Fruit fly (Drosophila melanogaster) whole organism, embryonic: Measurements from ENCODE around the gene trio.

Source experiments
- CG10209 ChIP-seq: fragments of 200-800 bp; sonication (Bioruptor generic); optimal IDR thresholded peaks from 3 replicates; lab custom pipeline; 2017; ENCODE audit warnings: missing biosample characterization, mild to moderate bottlenecking, missing genetic modification characterization, missing genetic modification reagents
- CG10565 ChIP-seq: fragments of 200-800 bp; sonication (Bioruptor generic); optimal IDR thresholded peaks from 3 replicates; lab custom pipeline; 2016; ENCODE audit warnings: missing biosample characterization, mild to moderate bottlenecking, missing genetic modification characterization
- CG10979 ChIP-seq: fragments of 200-800 bp; sonication (Bioruptor generic); optimal IDR thresholded peaks from 2 replicates; lab custom pipeline; 2018; ENCODE audit warnings: missing biosample characterization, mild to moderate bottlenecking, missing genetic modification characterization, moderate library complexity
- CG11247 ChIP-seq: fragments of 200-800 bp; sonication (Bioruptor generic); IDR thresholded peaks from 2 replicates; pipeline ENCODE4 v1.3.6; 2022; ENCODE audit warnings: missing biosample characterization, missing genetic modification characterization
- CG12071 ChIP-seq: fragments of 200-800 bp; sonication (Bioruptor generic); optimal IDR thresholded peaks from 3 replicates; lab custom pipeline; 2018; ENCODE audit warnings: missing biosample characterization, mild to moderate bottlenecking, missing genetic modification characterization
- CG15479 ChIP-seq: fragments of 200-800 bp; sonication (Bioruptor generic); optimal IDR thresholded peaks from 3 replicates; lab custom pipeline; 2019; ENCODE audit warnings: missing biosample characterization, mild to moderate bottlenecking, missing genetic modification characterization, moderate library complexity
- CG15696 ChIP-seq: fragments of 200-800 bp; sonication (Bioruptor generic); optimal IDR thresholded peaks from 2 replicates; lab custom pipeline; 2019; ENCODE audit warnings: missing biosample characterization, mild to moderate bottlenecking, missing genetic modification characterization, moderate library complexity
- CG1832 ChIP-seq: fragments of 200-800 bp; sonication (Bioruptor generic); optimal IDR thresholded peaks from 2 replicates; lab custom pipeline; 2017; ENCODE audit warnings: missing biosample characterization, mild to moderate bottlenecking, missing genetic modification characterization, inconsistent platforms
- CG31365 ChIP-seq: fragments of 200-800 bp; sonication (Bioruptor generic); optimal IDR thresholded peaks from 2 replicates; lab custom pipeline; 2018; ENCODE audit warnings: missing biosample characterization, mild to moderate bottlenecking, missing genetic modification characterization
- CG31441 ChIP-seq: fragments of 200-800 bp; sonication (Bioruptor generic); IDR thresholded peaks from 2 replicates; pipeline ENCODE4 v1.3.6; 2022; ENCODE audit warnings: missing biosample characterization, missing genetic modification characterization
- CG32767 ChIP-seq: fragments of 200-800 bp; sonication (Bioruptor generic); IDR thresholded peaks from 2 replicates; pipeline ENCODE4 v1.3.6; 2022; ENCODE audit warnings: missing biosample characterization, missing genetic modification characterization
- CG32772 ChIP-seq: fragments of 200-800 bp; sonication (Bioruptor generic); IDR thresholded peaks from 2 replicates; pipeline ENCODE4 v1.3.6; 2022; ENCODE audit warnings: missing biosample characterization, missing genetic modification characterization
- CG33213 ChIP-seq: fragments of 200-800 bp; sonication (Bioruptor generic); optimal IDR thresholded peaks from 3 replicates; lab custom pipeline; 2016; ENCODE audit warnings: missing biosample characterization, missing genetic modification characterization
- CG42726 ChIP-seq: fragments of 200-800 bp; sonication (Bioruptor generic); IDR thresholded peaks from 2 replicates; pipeline ENCODE4 v1.3.6; 2022; ENCODE audit warnings: missing biosample characterization, missing genetic modification characterization; ENCODE audit not compliant: partially characterized antibody
- CG4282 ChIP-seq: fragments of 200-800 bp; sonication (Bioruptor generic); optimal IDR thresholded peaks from 2 replicates; lab custom pipeline; 2016; ENCODE audit warnings: missing biosample characterization, missing genetic modification characterization
- CG4854 ChIP-seq: fragments of 200-800 bp; sonication (Bioruptor generic); optimal IDR thresholded peaks from 2 replicates; lab custom pipeline; 2016; ENCODE audit warnings: missing biosample characterization, missing genetic modification characterization, inconsistent platforms
- CG5953 ChIP-seq: fragments of 200-800 bp; sonication (Bioruptor generic); IDR thresholded peaks from 2 replicates; pipeline ENCODE4 v1.3.6; 2022; ENCODE audit warnings: missing biosample characterization, missing genetic modification characterization
- CG7357 ChIP-seq: fragments of 200-800 bp; sonication (Bioruptor generic); IDR thresholded peaks from 3 replicates; pipeline ENCODE4 v1.3.6; 2022; ENCODE audit warnings: missing biosample characterization, missing genetic modification characterization
- CG8089 ChIP-seq: fragments of 200-800 bp; sonication (Bioruptor generic); optimal IDR thresholded peaks from 3 replicates; lab custom pipeline; 2016; ENCODE audit warnings: missing biosample characterization, missing genetic modification characterization
- CG8478 ChIP-seq: fragments of >200 bp; optimal IDR thresholded peaks from 2 replicates; lab custom pipeline; 2018
- D19A ChIP-seq: fragments of 200-800 bp; optimal IDR thresholded peaks from 3 replicates; lab custom pipeline; 2019; ENCODE audit warnings: missing biosample characterization, mild to moderate bottlenecking, missing genetic modification characterization, moderate library complexity
- D19B ChIP-seq: fragments of 200-800 bp; sonication (Bioruptor generic); optimal IDR thresholded peaks from 2 replicates; lab custom pipeline; 2017; ENCODE audit warnings: missing biosample characterization, mild to moderate bottlenecking, missing genetic modification characterization
- Dbx ChIP-seq: fragments of 200-800 bp; sonication (Bioruptor generic); IDR thresholded peaks from 3 replicates; pipeline ENCODE4 v1.3.6; 2022; ENCODE audit warnings: missing biosample characterization, missing genetic modification characterization
- Dip3 ChIP-seq: fragments of 200-800 bp; sonication (Bioruptor generic); optimal IDR thresholded peaks from 3 replicates; lab custom pipeline; 2016; ENCODE audit warnings: missing biosample characterization, missing genetic modification characterization
- Drgx ChIP-seq: fragments of 200-800 bp; sonication (Bioruptor generic); IDR thresholded peaks from 2 replicates; pipeline ENCODE4 v1.3.6; 2022; ENCODE audit warnings: missing biosample characterization, missing genetic modification characterization
- E2f2 ChIP-seq: fragments of 200-800 bp; sonication (Bioruptor generic); IDR thresholded peaks from 2 replicates; pipeline ENCODE4 v1.3.6; 2022; ENCODE audit warnings: missing biosample characterization, missing genetic modification characterization
- Elba2 ChIP-seq: fragments of 200-800 bp; sonication (Bioruptor generic); optimal IDR thresholded peaks from 3 replicates; lab custom pipeline; 2016; ENCODE audit warnings: missing biosample characterization, missing genetic modification characterization
- Ets65A ChIP-seq: fragments of 200-800 bp; sonication (Bioruptor generic); peaks from one replicate; lab custom pipeline; 2016; ENCODE audit warnings: missing biosample characterization, missing genetic modification characterization
- HmgZ ChIP-seq: fragments of 200-800 bp; sonication (Bioruptor generic); optimal IDR thresholded peaks from 2 replicates; lab custom pipeline; 2018; ENCODE audit warnings: missing biosample characterization, mild to moderate bottlenecking, missing genetic modification characterization
- Hmx ChIP-seq: fragments of 200-800 bp; sonication (Bioruptor generic); optimal IDR thresholded peaks from 2 replicates; lab custom pipeline; 2016; ENCODE audit warnings: missing biosample characterization, missing genetic modification characterization
- MESR4 ChIP-seq: fragments of 200-800 bp; sonication (Bioruptor generic); optimal IDR thresholded peaks from 2 replicates; lab custom pipeline; 2018; ENCODE audit warnings: missing biosample characterization, mild to moderate bottlenecking, missing genetic modification characterization, moderate library complexity
- Med ChIP-seq: fragments of 200-800 bp; sonication (Bioruptor generic); peaks from one replicate; lab custom pipeline; 2016; ENCODE audit warnings: missing biosample characterization, missing genetic modification characterization, mild to moderate bottlenecking, inconsistent platforms, moderate library complexity
- Nf-YA ChIP-seq: fragments of 200-800 bp; sonication (Bioruptor generic); IDR thresholded peaks from 2 replicates; pipeline ENCODE4 v1.3.6; 2022; ENCODE audit warnings: missing biosample characterization, missing genetic modification characterization
- Pdp1 ChIP-seq, 2 experiments: fragments of 200-800 bp; sonication (Bioruptor generic); optimal IDR thresholded peaks; 3 replicates each; lab custom pipeline; 2016; ENCODE audit warnings: missing biosample characterization in 2 of 2, missing genetic modification characterization in 2 of 2, mild to moderate bottlenecking in 1 of 2, moderate library complexity in 1 of 2
- Six4 ChIP-seq: fragments of 200-800 bp; sonication (Bioruptor generic); optimal IDR thresholded peaks from 2 replicates; lab custom pipeline; 2016; ENCODE audit warnings: missing biosample characterization, missing genetic modification characterization
- Stat92E ChIP-seq, 3 experiments: fragments of >200 bp in 2 of 3; fragments of 200-800 bp in 1 of 3; sonication (Bioruptor generic) in 1 of 3; optimal IDR thresholded peaks; 2 replicates each; lab custom pipeline; 2017 to 2019; ENCODE audit warnings: missing biosample characterization in 3 of 3, missing genetic modification characterization in 3 of 3, mild to moderate bottlenecking in 1 of 3, moderate library complexity in 1 of 3
- TFAM ChIP-seq: fragments of 200-800 bp; sonication (Bioruptor generic); optimal IDR thresholded peaks from 2 replicates; lab custom pipeline; 2017; ENCODE audit warnings: missing biosample characterization, missing genetic modification characterization, inconsistent platforms
- ac ChIP-seq: fragments of 200-800 bp; sonication (Bioruptor generic); optimal IDR thresholded peaks from 3 replicates; lab custom pipeline; 2017; ENCODE audit warnings: missing biosample characterization, mild to moderate bottlenecking, missing genetic modification characterization
- az2 ChIP-seq: fragments of 200-800 bp; sonication (Bioruptor generic); optimal IDR thresholded peaks from 3 replicates; lab custom pipeline; 2016; ENCODE audit warnings: missing biosample characterization, missing genetic modification characterization
- bsh ChIP-seq, 2 experiments: fragments of 200-800 bp; sonication (Bioruptor generic); optimal IDR thresholded peaks; 2 replicates each; lab custom pipeline; 2017 to 2018; ENCODE audit warnings: mild to moderate bottlenecking in 2 of 2, missing biosample characterization in 2 of 2, missing genetic modification characterization in 2 of 2, moderate library complexity in 1 of 2
- cg ChIP-seq: fragments of 200-800 bp; sonication (Bioruptor generic); optimal IDR thresholded peaks from 3 replicates; lab custom pipeline; 2019; ENCODE audit warnings: missing biosample characterization, mild to moderate bottlenecking, missing genetic modification characterization, moderate library complexity
- chinmo ChIP-seq: fragments of 200-800 bp; sonication (Bioruptor generic); IDR thresholded peaks from 4 replicates; pipeline ENCODE4 v1.3.6; 2022; ENCODE audit warnings: missing biosample characterization, missing genetic modification characterization; ENCODE audit not compliant: partially characterized antibody
- chm ChIP-seq: fragments of 200-800 bp; sonication (Bioruptor generic); IDR thresholded peaks from 2 replicates; pipeline ENCODE4 v1.3.6; 2022; ENCODE audit warnings: missing biosample characterization, missing genetic modification characterization
- ewg ChIP-seq: fragments of 200-800 bp; sonication (Bioruptor generic); optimal IDR thresholded peaks from 3 replicates; lab custom pipeline; 2017; ENCODE audit warnings: mild to moderate bottlenecking, missing biosample characterization, missing genetic modification reagents, missing genetic modification characterization
- ham ChIP-seq: fragments of 200-800 bp; sonication (Bioruptor generic); IDR thresholded peaks from 2 replicates; pipeline ENCODE4 v1.3.6; 2022; ENCODE audit warnings: missing biosample characterization, missing genetic modification characterization
- luna ChIP-seq: fragments of 200-800 bp; sonication (Bioruptor generic); optimal IDR thresholded peaks from 2 replicates; lab custom pipeline; 2016; ENCODE audit warnings: missing biosample characterization, missing genetic modification characterization
- pb ChIP-seq: fragments of 200-800 bp; sonication (Bioruptor generic); optimal IDR thresholded peaks from 3 replicates; lab custom pipeline; 2016; ENCODE audit warnings: missing biosample characterization, missing genetic modification characterization
- pros ChIP-seq: fragments of 200-800 bp; sonication (Bioruptor generic); optimal IDR thresholded peaks from 3 replicates; lab custom pipeline; 2019; ENCODE audit warnings: missing biosample characterization, mild to moderate bottlenecking, missing genetic modification characterization, moderate library complexity
- sim ChIP-seq: fragments of 200-800 bp; sonication (Bioruptor generic); IDR thresholded peaks from 2 replicates; pipeline ENCODE4 v1.3.6; 2022; ENCODE audit warnings: missing biosample characterization, missing genetic modification characterization
- ttk ChIP-seq: fragments of 200-800 bp; sonication (Bioruptor generic); IDR thresholded peaks from 2 replicates; pipeline ENCODE4 v2.1.2; 2022; ENCODE audit warnings: missing biosample characterization, missing genetic modification characterization

Gene trio

DNA sequence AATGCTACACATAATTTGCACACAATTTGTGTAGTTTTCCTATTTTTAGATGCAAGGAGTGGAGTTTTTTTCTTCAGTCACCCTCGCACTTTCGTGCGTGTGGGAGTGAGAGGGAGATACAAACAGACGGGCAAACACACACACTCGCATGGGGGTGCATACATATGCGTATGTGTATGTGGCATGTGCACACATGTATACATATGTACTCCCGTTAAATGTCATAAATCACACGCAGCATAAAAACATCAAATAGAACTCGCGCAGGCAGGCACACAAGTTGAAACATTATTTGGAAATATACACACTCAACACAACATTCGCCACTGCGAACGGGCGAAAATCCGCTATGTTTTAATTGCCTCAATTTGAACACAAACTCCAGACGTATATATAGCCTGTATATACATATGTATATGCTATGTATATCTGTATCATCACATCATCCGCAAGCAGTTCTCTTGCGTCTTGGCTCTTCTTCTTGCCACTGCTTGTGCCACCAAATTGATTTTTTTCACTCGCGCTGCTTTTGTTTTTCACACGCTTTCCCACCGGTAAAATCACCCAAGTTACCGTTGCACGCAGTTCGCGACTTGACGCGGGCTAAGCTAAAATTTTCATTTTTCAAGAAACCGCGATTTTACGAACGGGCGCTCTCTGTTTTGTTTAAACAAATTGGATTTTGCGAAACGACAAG, at the start of gene trio, which contains the start of gene CG9205:
trio (minus strand) TSS at position 686 of the 697 bp plus-strand sequence.
CG9205 (plus strand) TSS at position 508 of the 697 bp plus-strand sequence.
- TF ChIP-seq Six4 (GFP tag; lab: Kevin White, UChicago) (no peak), Med (peak; percentile 41), Hmx (GFP tag; lab: Kevin White, UChicago) (no peak), D19B (GFP tag; lab: Kevin White, UChicago) (no peak), chinmo (GFP tag; lab: Robert Waterston, UW) (0 out of 4 replicates have a peak, but pooled peaks have one; percentile 25), Stat92E (GFP tag; optimal IDR thresholded peaks at IDR 0.05; lab: Kevin White, UChicago) (peak in 1 of 3 experiments; percentile 6), cg (GFP tag; lab: Kevin White, UChicago) (peak; percentile 94), CG32767 (GFP tag; lab: Robert Waterston, UW) (peak; percentile 25; the same call in 1 of the 2 replicates), CG10979 (tag; lab: Kevin White, UChicago) (no peak), CG15696 (tag; lab: Kevin White, UChicago) (no peak), Nf-YA (GFP tag; lab: Robert Waterston, UW) (0 out of 2 replicates have a peak, but pooled peaks have one; percentile 27), ewg (GFP tag; lab: Kevin White, UChicago) (no peak), CG1832 (GFP tag; lab: Kevin White, UChicago) (peak; percentile 49), CG15479 (GFP tag; lab: Kevin White, UChicago) (peak; percentile 49), ac (GFP tag; lab: Kevin White, UChicago) (no peak), sim (GFP tag; lab: Robert Waterston, UW) (no peak), Dip3 (no peak), bsh (GFP tag; optimal IDR thresholded peaks at IDR 0.05; lab: Kevin White, UChicago) (peak in 1 of 2 experiments; percentile 8), CG8478 (lab: Kevin White, UChicago) (peak; percentile 37), D19A (tag; lab: Kevin White, UChicago) (no peak), CG42726 (GFP tag; lab: Robert Waterston, UW) (no peak), CG10565 (GFP tag; lab: Kevin White, UChicago) (no peak), CG31441 (GFP tag; lab: Robert Waterston, UW) (no peak), CG31365 (peak; percentile 94), CG32772 (peak; percentile 37), Dbx (GFP tag; lab: Robert Waterston, UW) (no peak), CG11247 (peak; percentile 36; the same call in 1 of the 2 replicates), E2f2 (GFP tag; lab: Robert Waterston, UW) (peak; percentile 59), az2 (GFP tag; lab: Kevin White, UChicago) (no peak), Ets65A (GFP tag; lab: Kevin White, UChicago) (no peak), MESR4 (peak; percentile 52), CG12071 (GFP tag; lab: Kevin White, UChicago) (no peak), CG8089 (GFP tag; lab: Kevin White, UChicago) (no peak), CG4854 (GFP tag; lab: Kevin White, UChicago) (no peak), ttk (GFP tag; lab: Robert Waterston, UW) (no peak), CG4282 (GFP tag; lab: Kevin White, UChicago) (no peak), CG5953 (GFP tag; lab: Robert Waterston, UW) (no peak), Pdp1 (GFP tag; optimal IDR thresholded peaks at IDR 0.05; lab: Kevin White, UChicago) (peak in 1 of 2 experiments; percentile 33), HmgZ (no peak), CG33213 (GFP tag; lab: Kevin White, UChicago) (no peak), CG7357 (GFP tag; lab: Robert Waterston, UW) (no peak), ham (GFP tag; lab: Robert Waterston, UW) (no peak), CG10209 (GFP tag; lab: Kevin White, UChicago) (no peak), pros (GFP tag; lab: Kevin White, UChicago) (peak; percentile 61), Elba2 (no peak), TFAM (GFP tag; lab: Kevin White, UChicago) (no peak), pb (GFP tag; lab: Kevin White, UChicago) (no peak), Drgx (0 out of 2 replicates have a peak, but pooled peaks have one; percentile 10), luna (GFP tag; lab: Kevin White, UChicago) (no peak), chm (GFP tag; lab: Robert Waterston, UW) (peak; percentile 32; the same call in 1 of the 2 replicates)
